Fruit fly (Drosophila melanogaster) whole organism, wandering third instar larva: Measurements from ENCODE around the gene cnc.

Experiments used
- dl ChIP-seq, 2 experiments: fragments of 175-275, 200-275 bp in 1 of 2; fragments of 200-275 bp in 1 of 2; sonication (Bioruptor generic); optimal IDR thresholded peaks; lab custom pipeline; 2018; ENCODE audit warnings: mild to moderate bottlenecking in 2 of 2, missing biosample characterization in 2 of 2, missing genetic modification characterization in 2 of 2, moderate library complexity in 2 of 2; ENCODE audit not compliant: partially characterized antibody in 2 of 2, insufficient read depth in 1 of 2
- lola ChIP-seq: fragments of >200 bp; optimal IDR thresholded peaks from 2 replicates; lab custom pipeline; 2017; ENCODE audit warnings: missing biosample characterization, missing genetic modification characterization

DNA sequence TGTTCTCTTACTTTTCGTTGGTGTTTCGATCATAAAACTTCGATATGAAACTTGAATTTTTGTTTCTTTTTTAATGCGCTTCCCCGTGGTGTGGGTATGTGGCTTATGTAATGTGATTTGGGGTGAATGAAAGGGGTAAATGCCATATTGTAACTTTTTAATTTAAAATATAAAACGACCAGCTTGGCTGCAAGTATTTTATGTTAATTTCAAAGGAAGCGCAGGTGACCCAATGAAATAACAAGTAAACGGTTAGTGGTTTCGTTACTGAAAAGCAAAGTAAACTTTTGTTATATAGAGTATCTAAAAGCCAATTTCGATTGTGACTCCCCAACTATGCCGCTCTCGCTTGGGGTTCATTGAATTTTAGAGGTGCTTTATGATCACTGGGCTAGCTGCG is 81.9 kb downstream of the cnc start:
- TF ChIP-seq lola (GFP tag; lab: Kevin White, UChicago) (no peak), dl (GFP tag; optimal IDR thresholded peaks at IDR 0.05; lab: Kevin White, UChicago; ENCODE audit: insufficient read depth in 1 of 2, partially characterized antibody in 2 of 2) (no peak)
